Fruit fly (Drosophila melanogaster) whole organism, embryonic: ENCODE measurements around the gene CG14427.

Experiments
- Abd-B ChIP-seq: fragments of 200-800 bp; sonication (Bioruptor generic); optimal IDR thresholded peaks from 2 replicates; lab custom pipeline; 2018; ENCODE audit warnings: missing biosample characterization, mild to moderate bottlenecking, missing genetic modification characterization, moderate library complexity
- Blimp-1 ChIP-seq: fragments of 200-800 bp; sonication (Bioruptor generic); optimal IDR thresholded peaks from 3 replicates; lab custom pipeline; 2018; ENCODE audit warnings: missing biosample characterization, missing genetic modification characterization, mild to moderate bottlenecking, moderate library complexity, missing genetic modification reagents
- BtbVII ChIP-seq: fragments of 200-800 bp; sonication (Bioruptor generic); optimal IDR thresholded peaks from 3 replicates; lab custom pipeline; 2017; ENCODE audit warnings: missing biosample characterization, mild to moderate bottlenecking, missing genetic modification characterization
- CG10959 ChIP-seq: fragments of 200-800 bp; sonication (Bioruptor generic); IDR thresholded peaks from 2 replicates; pipeline ENCODE4 v1.3.6; 2022; ENCODE audit warnings: missing biosample characterization, missing genetic modification characterization
- CG11085 ChIP-seq: fragments of 200-800 bp; sonication (Bioruptor generic); IDR thresholded peaks from 2 replicates; pipeline ENCODE4 v1.3.6; 2022; ENCODE audit warnings: missing biosample characterization, missing genetic modification characterization
- CG11695 ChIP-seq: fragments of 200-800 bp; sonication (Bioruptor generic); IDR thresholded peaks from 3 replicates; pipeline ENCODE4 v1.3.6; 2022; ENCODE audit warnings: missing biosample characterization, missing genetic modification characterization
- CG12391 ChIP-seq: fragments of 200-800 bp; sonication (Bioruptor generic); optimal IDR thresholded peaks from 3 replicates; lab custom pipeline; 2018; ENCODE audit warnings: missing biosample characterization, mild to moderate bottlenecking, missing genetic modification characterization, moderate library complexity
- CG12659 ChIP-seq: fragments of 200-800 bp; sonication (Bioruptor generic); optimal IDR thresholded peaks from 3 replicates; lab custom pipeline; 2017; ENCODE audit warnings: mild to moderate bottlenecking, missing biosample characterization, missing genetic modification reagents, missing genetic modification characterization
- CG12744 ChIP-seq: fragments of 200-800 bp; sonication (Bioruptor generic); optimal IDR thresholded peaks from 2 replicates; lab custom pipeline; 2016; ENCODE audit warnings: missing biosample characterization, missing genetic modification characterization
- CG18262 ChIP-seq: fragments of 200-800 bp; optimal IDR thresholded peaks from 3 replicates; lab custom pipeline; 2019; ENCODE audit warnings: missing biosample characterization, mild to moderate bottlenecking, missing genetic modification characterization, moderate library complexity
- CG2889 ChIP-seq: fragments of 200-800 bp; sonication (Bioruptor generic); IDR thresholded peaks from 3 replicates; pipeline ENCODE4 v1.3.6; 2022; ENCODE audit warnings: missing biosample characterization, missing genetic modification characterization
- CG3407 ChIP-seq: fragments of 200-800 bp; sonication (Bioruptor generic); optimal IDR thresholded peaks from 2 replicates; lab custom pipeline; 2018; ENCODE audit warnings: missing biosample characterization, mild to moderate bottlenecking, missing genetic modification characterization
- CG4282 ChIP-seq: fragments of 200-800 bp; sonication (Bioruptor generic); optimal IDR thresholded peaks from 2 replicates; lab custom pipeline; 2016; ENCODE audit warnings: missing biosample characterization, missing genetic modification characterization
- CG4404 ChIP-seq: fragments of 200-800 bp; sonication (Bioruptor generic); IDR thresholded peaks from 2 replicates; pipeline ENCODE4 v1.3.6; 2022; ENCODE audit warnings: missing biosample characterization, missing genetic modification characterization
- CG4424 ChIP-seq: fragments of 200-800 bp; sonication (Bioruptor generic); optimal IDR thresholded peaks from 3 replicates; lab custom pipeline; 2016; ENCODE audit warnings: missing biosample characterization, missing genetic modification characterization
- CG5245 ChIP-seq: fragments of 200-800 bp; sonication (Bioruptor generic); optimal IDR thresholded peaks from 3 replicates; lab custom pipeline; 2016; ENCODE audit warnings: missing biosample characterization, missing genetic modification characterization
- CG5953 ChIP-seq: fragments of 200-800 bp; sonication (Bioruptor generic); IDR thresholded peaks from 2 replicates; pipeline ENCODE4 v1.3.6; 2022; ENCODE audit warnings: missing biosample characterization, missing genetic modification characterization
- CG8944 ChIP-seq: fragments of 200-800 bp; sonication (Bioruptor generic); optimal IDR thresholded peaks from 3 replicates; lab custom pipeline; 2016; ENCODE audit warnings: missing biosample characterization, missing genetic modification characterization
- CG9215 ChIP-seq: fragments of 200-800 bp; sonication (Bioruptor generic); IDR thresholded peaks from 2 replicates; pipeline ENCODE4 v1.3.6; 2022; ENCODE audit warnings: missing biosample characterization, missing genetic modification characterization
- CG9932 ChIP-seq: fragments of 200-800 bp; sonication (Bioruptor generic); IDR thresholded peaks from 2 replicates; pipeline ENCODE4 v1.3.6; 2022; ENCODE audit warnings: missing biosample characterization, missing genetic modification characterization
- CTCF ChIP-seq: fragments of 200-800 bp; sonication (Bioruptor generic); optimal IDR thresholded peaks from 2 replicates; lab custom pipeline; 2017; ENCODE audit warnings: missing biosample characterization, mild to moderate bottlenecking, missing genetic modification characterization, moderate library complexity
- Fer3 ChIP-seq: fragments of 200-800 bp; sonication (Bioruptor generic); optimal IDR thresholded peaks from 2 replicates; lab custom pipeline; 2018; ENCODE audit warnings: missing biosample characterization, mild to moderate bottlenecking, missing genetic modification characterization, moderate library complexity
- Gug ChIP-seq: fragments of 200-800 bp; sonication (Bioruptor generic); IDR thresholded peaks from 4 replicates; pipeline ENCODE4 v1.3.6; 2022; ENCODE audit warnings: missing biosample characterization, missing genetic modification characterization
- Hand ChIP-seq: fragments of 200-800 bp; sonication (Bioruptor generic); optimal IDR thresholded peaks from 2 replicates; lab custom pipeline; 2017; ENCODE audit warnings: mild to moderate bottlenecking, missing biosample characterization, missing genetic modification reagents, missing genetic modification characterization
- MTF-1 ChIP-seq: fragments of 200-800 bp; sonication (Bioruptor generic); optimal IDR thresholded peaks from 2 replicates; lab custom pipeline; 2018; ENCODE audit warnings: missing biosample characterization, mild to moderate bottlenecking, missing genetic modification characterization, borderline replicate concordance
- Pdp1 ChIP-seq, 2 experiments: fragments of 200-800 bp; sonication (Bioruptor generic); optimal IDR thresholded peaks; 3 replicates each; lab custom pipeline; 2016; ENCODE audit warnings: missing biosample characterization in 2 of 2, missing genetic modification characterization in 2 of 2, mild to moderate bottlenecking in 1 of 2, moderate library complexity in 1 of 2
- Sin3A ChIP-seq: fragments of >200 bp; optimal IDR thresholded peaks from 2 replicates; lab custom pipeline; 2018
- Six4 ChIP-seq: fragments of 200-800 bp; sonication (Bioruptor generic); optimal IDR thresholded peaks from 2 replicates; lab custom pipeline; 2016; ENCODE audit warnings: missing biosample characterization, missing genetic modification characterization
- Sry-δ ChIP-seq: fragments of 200-800 bp; sonication (Bioruptor generic); optimal IDR thresholded peaks from 2 replicates; lab custom pipeline; 2016; ENCODE audit warnings: missing biosample characterization, missing genetic modification characterization
- Trl ChIP-seq, 3 experiments: fragments of >200 bp in 2 of 3; fragments of 200-800 bp in 1 of 3; sonication (Bioruptor generic) in 1 of 3; optimal IDR thresholded peaks; 2 replicates in 1 of 3; 3 replicates in 2 of 3; lab custom pipeline; 2016 to 2017; ENCODE audit warnings: missing biosample characterization in 1 of 3, missing genetic modification characterization in 1 of 3
- ac ChIP-seq: fragments of 200-800 bp; sonication (Bioruptor generic); optimal IDR thresholded peaks from 3 replicates; lab custom pipeline; 2017; ENCODE audit warnings: missing biosample characterization, mild to moderate bottlenecking, missing genetic modification characterization
- az2 ChIP-seq: fragments of 200-800 bp; sonication (Bioruptor generic); optimal IDR thresholded peaks from 3 replicates; lab custom pipeline; 2016; ENCODE audit warnings: missing biosample characterization, missing genetic modification characterization
- btn ChIP-seq: fragments of 200-800 bp; sonication (Bioruptor generic); optimal IDR thresholded peaks from 2 replicates; lab custom pipeline; 2016; ENCODE audit warnings: missing biosample characterization, missing genetic modification characterization
- cato ChIP-seq: fragments of 200-800 bp; sonication (Bioruptor generic); optimal IDR thresholded peaks from 2 replicates; lab custom pipeline; 2016; ENCODE audit warnings: missing biosample characterization, missing genetic modification characterization, borderline replicate concordance
- croc ChIP-seq: fragments of 200-800 bp; sonication (Bioruptor generic); conservative IDR thresholded peaks from 3 replicates; pipeline ENCODE4 v1.3.6; 2022; ENCODE audit warnings: missing biosample characterization, missing genetic modification characterization
- crol ChIP-seq: fragments of 200-800 bp; sonication (Bioruptor generic); IDR thresholded peaks from 2 replicates; pipeline ENCODE4 v1.3.6; 2022; ENCODE audit warnings: missing biosample characterization, missing genetic modification characterization
- dan ChIP-seq: fragments of 200-800 bp; sonication (Bioruptor generic); IDR thresholded peaks from 2 replicates; pipeline ENCODE4 v1.3.6; 2022; ENCODE audit warnings: missing biosample characterization, missing genetic modification characterization
- grn ChIP-seq: fragments of 200-800 bp; sonication (Bioruptor generic); optimal IDR thresholded peaks from 3 replicates; lab custom pipeline; 2017; ENCODE audit warnings: missing biosample characterization, missing genetic modification characterization
- jumu ChIP-seq: fragments of 200-800 bp; sonication (Bioruptor generic); optimal IDR thresholded peaks from 3 replicates; lab custom pipeline; 2016; ENCODE audit warnings: missing biosample characterization, missing genetic modification characterization
- lola ChIP-seq, 3 experiments: fragments of >200 bp in 2 of 3; fragments of 200-800 bp in 1 of 3; sonication (Bioruptor generic) in 1 of 3; optimal IDR thresholded peaks; 2 replicates each; lab custom pipeline; 2017 to 2019; ENCODE audit warnings: missing biosample characterization in 3 of 3, missing genetic modification characterization in 3 of 3, mild to moderate bottlenecking in 1 of 3, moderate library complexity in 1 of 3
- nau ChIP-seq: fragments of 200-800 bp; sonication (Bioruptor generic); optimal IDR thresholded peaks from 3 replicates; lab custom pipeline; 2017; ENCODE audit warnings: missing biosample characterization, mild to moderate bottlenecking, missing genetic modification characterization, missing genetic modification reagents
- nmo ChIP-seq: fragments of 200-800 bp; sonication (Bioruptor generic); optimal IDR thresholded peaks from 2 replicates; lab custom pipeline; 2018; ENCODE audit warnings: missing biosample characterization, mild to moderate bottlenecking, missing genetic modification characterization, moderate library complexity
- ranshi ChIP-seq: fragments of 200-800 bp; sonication (Bioruptor generic); IDR thresholded peaks from 2 replicates; pipeline ENCODE4 v1.3.6; 2022; ENCODE audit warnings: missing biosample characterization, missing genetic modification characterization
- sd ChIP-seq: fragments of 200-800 bp; sonication (Bioruptor generic); optimal IDR thresholded peaks from 3 replicates; lab custom pipeline; 2018; ENCODE audit warnings: missing biosample characterization, mild to moderate bottlenecking, missing genetic modification characterization, moderate library complexity
- slp2 ChIP-seq: fragments of 200-800 bp; sonication (Bioruptor generic); optimal IDR thresholded peaks from 2 replicates; lab custom pipeline; 2016; ENCODE audit warnings: missing biosample characterization, missing genetic modification characterization
- so ChIP-seq: fragments of 200-800 bp; sonication (Bioruptor generic); IDR thresholded peaks from 3 replicates; pipeline ENCODE4 v1.3.6; 2022; ENCODE audit warnings: missing biosample characterization, missing genetic modification characterization
- sqz ChIP-seq: fragments of 200-800 bp; sonication (Bioruptor generic); optimal IDR thresholded peaks from 3 replicates; lab custom pipeline; 2018; ENCODE audit warnings: missing biosample characterization, mild to moderate bottlenecking, missing genetic modification characterization
- toy ChIP-seq: fragments of 200-800 bp; sonication (Bioruptor generic); IDR thresholded peaks from 2 replicates; pipeline ENCODE4 v1.3.6; 2022; ENCODE audit warnings: missing biosample characterization, missing genetic modification characterization
- twi ChIP-seq: fragments of 200-800 bp; optimal IDR thresholded peaks from 2 replicates; lab custom pipeline; 2019; ENCODE audit warnings: missing biosample characterization, mild to moderate bottlenecking, missing genetic modification characterization, moderate library complexity
- zfh1 ChIP-seq: fragments of 200-800 bp; sonication (Bioruptor generic); IDR thresholded peaks from 3 replicates; pipeline ENCODE4 v1.3.6; 2022; ENCODE audit warnings: missing biosample characterization, missing genetic modification characterization

Gene CG14427

dm6 chrX:7001135-7001769 lies 39.2 kb upstream of the CG14427 start (continued):
- TF ChIP-seq nau (GFP tag; lab: Kevin White, UChicago) (no peak), az2 (peak; percentile 58), ac (no peak), CG4282 (GFP tag; lab: Kevin White, UChicago) (no peak), croc (no peak), cato (GFP tag; lab: Kevin White, UChicago) (no peak), CG8944 (no peak), CG9932 (GFP tag; lab: Robert Waterston, UW) (peak; percentile 39; the same call in 1 of the 2 replicates), Six4 (GFP tag; lab: Kevin White, UChicago) (no peak), CG10959 (GFP tag; lab: Robert Waterston, UW) (0 out of 2 replicates have a peak, but pooled peaks have one; percentile 20), CG12391 (tag; lab: Kevin White, UChicago) (peak; percentile 47), CG4404 (GFP tag; lab: Robert Waterston, UW) (peak; percentile 23; the same call in 1 of the 2 replicates), CG18262 (tag; lab: Kevin White, UChicago) (peak; percentile 73), dan (GFP tag; lab: Robert Waterston, UW) (no peak), ranshi (peak; percentile 63), MTF-1 (GFP tag; lab: Kevin White, UChicago) (no peak), Fer3 (tag; lab: Kevin White, UChicago) (peak; percentile 39), CG4424 (peak; percentile 48), sd (tag; lab: Kevin White, UChicago) (no peak), jumu (GFP tag; lab: Kevin White, UChicago) (no peak), CG12659 (GFP tag; lab: Kevin White, UChicago) (peak; percentile 45), slp2 (GFP tag; lab: Kevin White, UChicago) (peak; percentile 11), CG3407 (GFP tag; lab: Kevin White, UChicago) (no peak), zfh1 (GFP tag; lab: Robert Waterston, UW) (0 out of 3 replicates have a peak, but pooled peaks have one; percentile 42), crol (GFP tag; lab: Robert Waterston, UW) (no peak), Sin3A (no peak), CG2889 (GFP tag; lab: Robert Waterston, UW) (no peak), CG11085 (GFP tag; lab: Robert Waterston, UW) (0 out of 2 replicates have a peak, but pooled peaks have one; percentile 37), so (GFP tag; lab: Robert Waterston, UW) (peak; percentile 23; the same call in 1 of the 3 replicates), toy (GFP tag; lab: Robert Waterston, UW) (no peak), Pdp1 (GFP tag; optimal IDR thresholded peaks at IDR 0.05; lab: Kevin White, UChicago) (peak in 1 of 2 experiments; percentile 63), sqz (GFP tag; lab: Kevin White, UChicago) (no peak), CTCF (GFP tag; lab: Kevin White, UChicago) (no peak), grn (GFP tag; lab: Kevin White, UChicago) (peak; percentile 57), twi (peak; percentile 35), CG5245 (no peak), Hand (GFP tag; lab: Kevin White, UChicago) (peak; percentile 17), CG11695 (peak; percentile 55), CG12744 (no peak), Gug (0 out of 4 replicates have a peak, but pooled peaks have one; percentile 1), Blimp-1 (GFP tag; lab: Kevin White, UChicago) (peak; percentile 43), CG9215 (GFP tag; lab: Robert Waterston, UW) (peak; percentile 41; the same call in 1 of the 2 replicates), Abd-B (peak; percentile 8), Sry-δ (GFP tag; lab: Kevin White, UChicago) (peak; percentile 4), CG5953 (GFP tag; lab: Robert Waterston, UW) (no peak), BtbVII (GFP tag; lab: Kevin White, UChicago) (peak; percentile 9), btn (no peak), lola (GFP tag; optimal IDR thresholded peaks at IDR 0.05; lab: Kevin White, UChicago) (no peak), Trl (optimal IDR thresholded peaks at IDR 0.05; lab: Kevin White, UChicago) (no peak), Trl (GFP tag; optimal IDR thresholded peaks at IDR 0.05; lab: Kevin White, UChicago) (no peak), nmo (GFP tag; lab: Kevin White, UChicago) (peak; percentile 17)
